Fruit fly (Drosophila melanogaster) whole organism, embryonic: Measurements from ENCODE around the gene CG32176.

Source experiments
- ATbp ChIP-seq: fragments of 200-800 bp; sonication (Bioruptor generic); optimal IDR thresholded peaks from 2 replicates; lab custom pipeline; 2017; ENCODE audit warnings: missing biosample characterization, mild to moderate bottlenecking, missing genetic modification characterization, missing genetic modification reagents
- Asciz ChIP-seq: fragments of 200-800 bp; sonication (Bioruptor generic); optimal IDR thresholded peaks from 2 replicates; lab custom pipeline; 2017; ENCODE audit warnings: missing biosample characterization, mild to moderate bottlenecking, missing genetic modification characterization, missing genetic modification reagents
- Atf3 ChIP-seq: fragments of 200-800 bp; sonication (Bioruptor generic); optimal IDR thresholded peaks from 3 replicates; lab custom pipeline; 2016; ENCODE audit warnings: missing biosample characterization, missing genetic modification characterization
- Atf6 ChIP-seq: fragments of 200-800 bp; sonication (Bioruptor generic); IDR thresholded peaks from 2 replicates; pipeline ENCODE4 v1.3.6; 2022; ENCODE audit warnings: missing biosample characterization, missing genetic modification characterization
- Awh ChIP-seq: fragments of 200-800 bp; sonication (Bioruptor generic); IDR thresholded peaks from 2 replicates; pipeline ENCODE4, ENCODE4 v1.3.6; 2022; ENCODE audit warnings: missing biosample characterization, missing genetic modification characterization
- Blimp-1 ChIP-seq: fragments of 200-800 bp; sonication (Bioruptor generic); optimal IDR thresholded peaks from 3 replicates; lab custom pipeline; 2018; ENCODE audit warnings: missing biosample characterization, missing genetic modification characterization, mild to moderate bottlenecking, moderate library complexity, missing genetic modification reagents
- CG10321 ChIP-seq: fragments of 200-800 bp; sonication (Bioruptor generic); IDR thresholded peaks from 2 replicates; pipeline ENCODE4 v1.3.6; 2022; ENCODE audit warnings: missing biosample characterization, missing genetic modification characterization
- CG10565 ChIP-seq: fragments of 200-800 bp; sonication (Bioruptor generic); optimal IDR thresholded peaks from 3 replicates; lab custom pipeline; 2016; ENCODE audit warnings: missing biosample characterization, mild to moderate bottlenecking, missing genetic modification characterization
- CG10654 ChIP-seq: fragments of 200-800 bp; sonication (Bioruptor generic); optimal IDR thresholded peaks from 2 replicates; lab custom pipeline; 2016; ENCODE audit warnings: missing biosample characterization, missing genetic modification characterization
- CG11398 ChIP-seq: fragments of 200-800 bp; sonication (Bioruptor generic); optimal IDR thresholded peaks from 2 replicates; lab custom pipeline; 2016; ENCODE audit warnings: missing biosample characterization, missing genetic modification characterization
- CG11504 ChIP-seq: fragments of 200-800 bp; sonication (Bioruptor generic); optimal IDR thresholded peaks from 3 replicates; lab custom pipeline; 2019; ENCODE audit warnings: missing biosample characterization, mild to moderate bottlenecking, missing genetic modification characterization, moderate library complexity
- CG11696 ChIP-seq: fragments of 200-800 bp; sonication (Bioruptor generic); IDR thresholded peaks from 2 replicates; pipeline ENCODE4 v1.3.6; 2022; ENCODE audit warnings: missing biosample characterization, missing genetic modification characterization
- CG15269 ChIP-seq: fragments of 200-800 bp; sonication (Bioruptor generic); optimal IDR thresholded peaks from 2 replicates; lab custom pipeline; 2018; ENCODE audit warnings: missing biosample characterization, mild to moderate bottlenecking, missing genetic modification characterization, moderate library complexity
- CG1529 ChIP-seq: fragments of 200-800 bp; sonication (Bioruptor generic); optimal IDR thresholded peaks from 3 replicates; lab custom pipeline; 2018; ENCODE audit warnings: missing biosample characterization, missing genetic modification characterization
- CG16779 ChIP-seq: fragments of 200-800 bp; sonication (Bioruptor generic); IDR thresholded peaks from 2 replicates; pipeline ENCODE4 v1.3.6; 2022; ENCODE audit warnings: missing biosample characterization, missing genetic modification characterization
- CG2712 ChIP-seq: fragments of 200-800 bp; optimal IDR thresholded peaks from 3 replicates; lab custom pipeline; 2019; ENCODE audit warnings: missing biosample characterization, mild to moderate bottlenecking, missing genetic modification characterization, moderate library complexity
- CG32532 ChIP-seq: fragments of 200-800 bp; sonication (Bioruptor generic); IDR thresholded peaks from 2 replicates; pipeline ENCODE4 v1.3.6; 2022; ENCODE audit warnings: missing biosample characterization, missing genetic modification characterization
- CG4707 ChIP-seq: fragments of 200-800 bp; sonication (Bioruptor generic); optimal IDR thresholded peaks from 2 replicates; lab custom pipeline; 2018; ENCODE audit warnings: missing biosample characterization, mild to moderate bottlenecking, missing genetic modification characterization, moderate library complexity
- CG4730 ChIP-seq: fragments of 200-800 bp; sonication (Bioruptor generic); IDR thresholded peaks from 2 replicates; pipeline ENCODE4 v1.3.6; 2022; ENCODE audit warnings: missing biosample characterization, missing genetic modification characterization
- CG6175 ChIP-seq: fragments of 200-800 bp; sonication (Bioruptor generic); IDR thresholded peaks from 3 replicates; pipeline ENCODE4 v1.3.6; 2022; ENCODE audit warnings: missing biosample characterization, missing genetic modification characterization
- Doc2 ChIP-seq: fragments of 200-800 bp; sonication (Bioruptor generic); IDR thresholded peaks from 2 replicates; pipeline ENCODE4 v1.3.6; 2022; ENCODE audit warnings: missing biosample characterization, missing genetic modification characterization
- Hr3 ChIP-seq: fragments of 200-800 bp; sonication (Bioruptor generic); optimal IDR thresholded peaks from 3 replicates; lab custom pipeline; 2016; ENCODE audit warnings: missing biosample characterization, missing genetic modification characterization
- MTF-1 ChIP-seq: fragments of 200-800 bp; sonication (Bioruptor generic); optimal IDR thresholded peaks from 2 replicates; lab custom pipeline; 2018; ENCODE audit warnings: missing biosample characterization, mild to moderate bottlenecking, missing genetic modification characterization, borderline replicate concordance
- Meics ChIP-seq: fragments of 200-800 bp; sonication (Bioruptor generic); optimal IDR thresholded peaks from 2 replicates; lab custom pipeline; 2017; ENCODE audit warnings: missing biosample characterization, mild to moderate bottlenecking, missing genetic modification characterization
- NK7.1 ChIP-seq: fragments of 200-800 bp; sonication (Bioruptor generic); optimal IDR thresholded peaks from 3 replicates; lab custom pipeline; 2016; ENCODE audit warnings: missing biosample characterization, missing genetic modification characterization
- NfI ChIP-seq: fragments of 200-800 bp; sonication (Bioruptor generic); optimal IDR thresholded peaks from 3 replicates; lab custom pipeline; 2018; ENCODE audit warnings: missing biosample characterization, mild to moderate bottlenecking, missing genetic modification characterization, moderate library complexity
- Opbp ChIP-seq: fragments of 200-800 bp; sonication (Bioruptor generic); IDR thresholded peaks from 3 replicates; pipeline ENCODE4 v1.3.6; 2022; ENCODE audit warnings: missing biosample characterization, missing genetic modification characterization; ENCODE audit not compliant: partially characterized antibody
- Rx ChIP-seq: fragments of 200-800 bp; sonication (Bioruptor generic); IDR thresholded peaks from 2 replicates; pipeline ENCODE4 v1.3.6; 2022; ENCODE audit warnings: missing biosample characterization, missing genetic modification characterization
- Six4 ChIP-seq: fragments of 200-800 bp; sonication (Bioruptor generic); optimal IDR thresholded peaks from 2 replicates; lab custom pipeline; 2016; ENCODE audit warnings: missing biosample characterization, missing genetic modification characterization
- Xbp1 ChIP-seq: fragments of 200-800 bp; sonication (Bioruptor generic); optimal IDR thresholded peaks from 3 replicates; lab custom pipeline; 2016; ENCODE audit warnings: missing biosample characterization, mild to moderate bottlenecking, missing genetic modification characterization
- bab2 ChIP-seq: fragments of 200-800 bp; sonication (Bioruptor generic); optimal IDR thresholded peaks from 2 replicates; lab custom pipeline; 2016; ENCODE audit warnings: missing biosample characterization, missing genetic modification characterization
- caup ChIP-seq: fragments of 200-800 bp; sonication (Bioruptor generic); optimal IDR thresholded peaks from 3 replicates; lab custom pipeline; 2017; ENCODE audit warnings: missing biosample characterization, mild to moderate bottlenecking, missing genetic modification characterization, moderate library complexity; ENCODE audit not compliant: severe bottlenecking
- dmrt99B ChIP-seq: fragments of 200-800 bp; sonication (Bioruptor generic); optimal IDR thresholded peaks from 2 replicates; lab custom pipeline; 2018; ENCODE audit warnings: missing biosample characterization, mild to moderate bottlenecking, missing genetic modification characterization, moderate library complexity
- en ChIP-seq: fragments of 200-800 bp; sonication (Bioruptor generic); optimal IDR thresholded peaks from 2 replicates; lab custom pipeline; 2016; ENCODE audit warnings: missing biosample characterization, missing genetic modification characterization
- ewg ChIP-seq: fragments of 200-800 bp; sonication (Bioruptor generic); optimal IDR thresholded peaks from 3 replicates; lab custom pipeline; 2017; ENCODE audit warnings: mild to moderate bottlenecking, missing biosample characterization, missing genetic modification reagents, missing genetic modification characterization
- gce ChIP-seq: fragments of 200-800 bp; sonication (Bioruptor generic); IDR thresholded peaks from 3 replicates; pipeline ENCODE4 v1.3.6; 2022; ENCODE audit warnings: missing biosample characterization, missing genetic modification characterization
- gem ChIP-seq: fragments of 200-800 bp; sonication (Bioruptor generic); optimal IDR thresholded peaks from 2 replicates; lab custom pipeline; 2019; ENCODE audit warnings: missing biosample characterization, mild to moderate bottlenecking, missing genetic modification characterization, moderate library complexity
- grau ChIP-seq: fragments of 200-800 bp; optimal IDR thresholded peaks from 3 replicates; lab custom pipeline; 2019; ENCODE audit warnings: missing biosample characterization, mild to moderate bottlenecking, missing genetic modification characterization, moderate library complexity
- grn ChIP-seq: fragments of 200-800 bp; sonication (Bioruptor generic); optimal IDR thresholded peaks from 3 replicates; lab custom pipeline; 2017; ENCODE audit warnings: missing biosample characterization, missing genetic modification characterization
- inv ChIP-seq: fragments of 200-800 bp; sonication (Bioruptor generic); IDR thresholded peaks from 2 replicates; pipeline ENCODE4 v1.3.6; 2022; ENCODE audit warnings: missing biosample characterization, missing genetic modification characterization; ENCODE audit not compliant: partially characterized antibody
- jigr1 ChIP-seq: fragments of 200-800 bp; sonication (Bioruptor generic); IDR thresholded peaks from 3 replicates; pipeline ENCODE4 v1.3.6; 2022; ENCODE audit warnings: missing biosample characterization, missing genetic modification characterization
- lmd ChIP-seq: fragments of 200-800 bp; sonication (Bioruptor generic); IDR thresholded peaks from 2 replicates; pipeline ENCODE4 v1.3.6; 2022; ENCODE audit warnings: missing biosample characterization, missing genetic modification characterization
- nom ChIP-seq: fragments of 200-800 bp; sonication (Bioruptor generic); optimal IDR thresholded peaks from 2 replicates; lab custom pipeline; 2017; ENCODE audit warnings: missing biosample characterization, missing genetic modification characterization, mild to moderate bottlenecking, moderate library complexity, missing genetic modification reagents
- pum ChIP-seq: fragments of 200-800 bp; sonication (Bioruptor generic); optimal IDR thresholded peaks from 2 replicates; lab custom pipeline; 2016; ENCODE audit warnings: missing biosample characterization, missing genetic modification characterization
- sob ChIP-seq: fragments of 200-800 bp; sonication (Bioruptor generic); IDR thresholded peaks from 2 replicates; pipeline ENCODE4 v1.3.6; 2022; ENCODE audit warnings: missing biosample characterization, missing genetic modification characterization
- tin ChIP-seq: fragments of 200-800 bp; sonication (Bioruptor generic); optimal IDR thresholded peaks from 3 replicates; lab custom pipeline; 2016; ENCODE audit warnings: missing biosample characterization, missing genetic modification characterization
- twi ChIP-seq: fragments of 200-800 bp; optimal IDR thresholded peaks from 2 replicates; lab custom pipeline; 2019; ENCODE audit warnings: missing biosample characterization, mild to moderate bottlenecking, missing genetic modification characterization, moderate library complexity
- tx ChIP-seq: fragments of 200-800 bp; sonication (Bioruptor generic); optimal IDR thresholded peaks from 2 replicates; lab custom pipeline; 2016; ENCODE audit warnings: missing biosample characterization, missing genetic modification characterization
- unc-4 ChIP-seq: fragments of 200-800 bp; sonication (Bioruptor generic); IDR thresholded peaks from 2 replicates; pipeline ENCODE4 v1.3.6; 2022; ENCODE audit warnings: missing biosample characterization, missing genetic modification characterization; ENCODE audit not compliant: partially characterized antibody
- wdn ChIP-seq: fragments of 200-800 bp; sonication (Bioruptor generic); IDR thresholded peaks from 2 replicates; pipeline ENCODE4 v1.3.6; 2022; ENCODE audit warnings: missing biosample characterization, missing genetic modification characterization

The CG32176 gene

DNA sequence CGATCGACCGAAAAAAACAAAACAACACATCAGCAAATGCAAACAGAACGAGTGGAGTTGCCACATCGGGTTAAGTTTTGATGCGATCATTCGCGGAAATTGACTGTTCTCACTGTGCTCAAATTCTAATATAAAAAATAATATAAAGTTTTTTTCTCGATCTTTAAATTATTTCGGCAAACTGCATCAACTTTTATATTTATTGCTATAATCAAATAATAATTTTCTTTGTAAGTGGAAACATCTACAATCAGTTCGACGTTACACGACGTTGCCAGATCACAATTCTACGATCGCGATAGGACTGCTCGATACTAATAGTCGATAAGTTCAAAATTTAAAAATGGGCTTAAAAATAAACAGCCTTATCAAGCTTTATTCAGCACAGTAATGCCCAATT lies 4.9 kb upstream of the CG32176 start, which contains the start of gene Gorab (continued):
- peak; percentile 90 for TF ChIP-seq Rx (GFP tag; lab: Robert Waterston, UW)
- TF ChIP-seq unc-4 (GFP tag; lab: Robert Waterston, UW): peak; percentile 48; the same call in 1 of the 2 replicates
- TF ChIP-seq CG6175 (GFP tag; lab: Robert Waterston, UW): peak; percentile 85
- peak; percentile 26 for TF ChIP-seq CG11398
- TF ChIP-seq en: no peak
- peak; percentile 74 for TF ChIP-seq ewg
- peak; percentile 95 for TF ChIP-seq CG2712 (tag; lab: Kevin White, UChicago)
- TF ChIP-seq ATbp (GFP tag; lab: Kevin White, UChicago): peak; percentile 50
- TF ChIP-seq CG10321: peak; percentile 52; the same call in 1 of the 2 replicates
- TF ChIP-seq Opbp (GFP tag; lab: Robert Waterston, UW): no peak
- peak; percentile 85 for TF ChIP-seq caup (GFP tag; lab: Kevin White, UChicago)
- TF ChIP-seq lmd: peak; percentile 94
- peak; percentile 97 for TF ChIP-seq CG32532 (GFP tag; lab: Robert Waterston, UW)
- TF ChIP-seq Atf3: peak; percentile 83
- TF ChIP-seq gce (GFP tag; lab: Robert Waterston, UW): peak; percentile 82; the same call in 1 of the 3 replicates
- peak; percentile 88 for TF ChIP-seq CG10654 (GFP tag; lab: Kevin White, UChicago)
- peak; percentile 94 for TF ChIP-seq Xbp1 (GFP tag; lab: Kevin White, UChicago)
- peak; percentile 87 for TF ChIP-seq Atf6 (GFP tag; lab: Robert Waterston, UW)
- peak; percentile 79 for TF ChIP-seq Meics (GFP tag; lab: Kevin White, UChicago)
- TF ChIP-seq CG4730 (GFP tag; lab: Robert Waterston, UW): peak; percentile 94
- TF ChIP-seq sob (GFP tag; lab: Robert Waterston, UW): peak; percentile 94
- TF ChIP-seq dmrt99B (tag; lab: Kevin White, UChicago): peak; percentile 83
- peak; percentile 87 for TF ChIP-seq CG11504 (tag; lab: Kevin White, UChicago)
- TF ChIP-seq MTF-1: peak; percentile 60
- peak; percentile 91 for TF ChIP-seq Hr3
- peak; percentile 89 for TF ChIP-seq jigr1 (GFP tag; lab: Robert Waterston, UW)
- TF ChIP-seq Blimp-1: peak; percentile 80
- peak; percentile 40 for TF ChIP-seq NK7.1
- TF ChIP-seq CG1529 (GFP tag; lab: Kevin White, UChicago): peak; percentile 47
- TF ChIP-seq gem: peak; percentile 90
- TF ChIP-seq bab2 (GFP tag; lab: Kevin White, UChicago): peak; percentile 83
- peak; percentile 87 for TF ChIP-seq CG15269 (tag; lab: Kevin White, UChicago)
- peak; percentile 82 for TF ChIP-seq CG11696
- peak; percentile 71 for TF ChIP-seq CG16779
- TF ChIP-seq tx (GFP tag; lab: Kevin White, UChicago): peak; percentile 80
- peak; percentile 85 for TF ChIP-seq grau (tag; lab: Kevin White, UChicago)
- TF ChIP-seq Six4 (GFP tag; lab: Kevin White, UChicago): peak; percentile 78
- TF ChIP-seq inv (GFP tag; lab: Robert Waterston, UW): peak; percentile 49
- peak; percentile 67 for TF ChIP-seq twi (tag; lab: Kevin White, UChicago)
- peak; percentile 88 for TF ChIP-seq tin (GFP tag; lab: Kevin White, UChicago)
- TF ChIP-seq NfI: peak; percentile 88
- peak; percentile 91 for TF ChIP-seq Awh (GFP tag; lab: Robert Waterston, UW)
- peak; percentile 77 for TF ChIP-seq grn (GFP tag; lab: Kevin White, UChicago)
- peak; percentile 60 for TF ChIP-seq pum (GFP tag; lab: Kevin White, UChicago)
- peak; percentile 44 for TF ChIP-seq CG4707 (GFP tag; lab: Kevin White, UChicago)
- TF ChIP-seq nom (GFP tag; lab: Kevin White, UChicago): no peak
- peak; percentile 66 for TF ChIP-seq Asciz
- TF ChIP-seq CG10565 (GFP tag; lab: Kevin White, UChicago): no peak
- 0 out of 2 replicates have a peak, but pooled peaks have one; percentile 23 for TF ChIP-seq wdn
- TF ChIP-seq Doc2 (GFP tag; lab: Robert Waterston, UW): peak; percentile 75; the same call in 1 of the 2 replicates
